Fruit fly (Drosophila melanogaster) whole organism, embryonic: ENCODE data around the gene CG6656.

ENCODE experiments used
- CG10267 ChIP-seq: fragments of 200-800 bp; sonication (Bioruptor generic); optimal IDR thresholded peaks from 2 replicates; lab custom pipeline; 2018; ENCODE audit warnings: missing biosample characterization, mild to moderate bottlenecking, missing genetic modification characterization, moderate library complexity
- CG11398 ChIP-seq: fragments of 200-800 bp; sonication (Bioruptor generic); optimal IDR thresholded peaks from 2 replicates; lab custom pipeline; 2016; ENCODE audit warnings: missing biosample characterization, missing genetic modification characterization
- CG11456 ChIP-seq: fragments of 200-800 bp; sonication (Bioruptor generic); IDR thresholded peaks from 3 replicates; pipeline ENCODE4 v1.3.6; 2022; ENCODE audit warnings: missing biosample characterization, missing genetic modification characterization
- CG11504 ChIP-seq: fragments of 200-800 bp; sonication (Bioruptor generic); optimal IDR thresholded peaks from 3 replicates; lab custom pipeline; 2019; ENCODE audit warnings: missing biosample characterization, mild to moderate bottlenecking, missing genetic modification characterization, moderate library complexity
- CG12104 ChIP-seq: fragments of 200-800 bp; sonication (Bioruptor generic); optimal IDR thresholded peaks from 3 replicates; lab custom pipeline; 2016; ENCODE audit warnings: missing biosample characterization, missing genetic modification characterization
- CG12391 ChIP-seq: fragments of 200-800 bp; sonication (Bioruptor generic); optimal IDR thresholded peaks from 3 replicates; lab custom pipeline; 2018; ENCODE audit warnings: missing biosample characterization, mild to moderate bottlenecking, missing genetic modification characterization, moderate library complexity
- CG13624 ChIP-seq: fragments of 200-800 bp; sonication (Bioruptor generic); optimal IDR thresholded peaks from 2 replicates; lab custom pipeline; 2016; ENCODE audit warnings: missing biosample characterization, missing genetic modification characterization
- CG15073 ChIP-seq: fragments of 200-800 bp; sonication (Bioruptor generic); optimal IDR thresholded peaks from 2 replicates; lab custom pipeline; 2016; ENCODE audit warnings: missing biosample characterization, missing genetic modification characterization
- CG15601 ChIP-seq: fragments of 200-800 bp; sonication (Bioruptor generic); optimal IDR thresholded peaks from 3 replicates; lab custom pipeline; 2019; ENCODE audit warnings: missing biosample characterization, mild to moderate bottlenecking, missing genetic modification characterization, moderate library complexity
- CG1602 ChIP-seq: fragments of 200-800 bp; sonication (Bioruptor generic); optimal IDR thresholded peaks from 3 replicates; lab custom pipeline; 2016; ENCODE audit warnings: missing biosample characterization, missing genetic modification characterization
- CG16813 ChIP-seq: fragments of 200-800 bp; sonication (Bioruptor generic); IDR thresholded peaks from 3 replicates; pipeline ENCODE4 v1.3.6; 2022; ENCODE audit warnings: missing biosample characterization, missing genetic modification characterization; ENCODE audit not compliant: partially characterized antibody
- CG16863 ChIP-seq: fragments of 200-800 bp; sonication (Bioruptor generic); optimal IDR thresholded peaks from 3 replicates; lab custom pipeline; 2016; ENCODE audit warnings: missing biosample characterization, missing genetic modification characterization
- CG18011 ChIP-seq: fragments of 200-800 bp; sonication (Bioruptor generic); optimal IDR thresholded peaks from 2 replicates; lab custom pipeline; 2017; ENCODE audit warnings: missing biosample characterization, missing genetic modification characterization, mild to moderate bottlenecking, moderate library complexity, missing genotype
- CG2199 ChIP-seq: fragments of 200-800 bp; sonication (Bioruptor generic); IDR thresholded peaks from 3 replicates; pipeline ENCODE4 v1.3.6; 2022; ENCODE audit warnings: missing biosample characterization, missing genetic modification characterization
- CG2712 ChIP-seq: fragments of 200-800 bp; optimal IDR thresholded peaks from 3 replicates; lab custom pipeline; 2019; ENCODE audit warnings: missing biosample characterization, mild to moderate bottlenecking, missing genetic modification characterization, moderate library complexity
- CG3847 ChIP-seq: fragments of 200-800 bp; sonication (Bioruptor generic); IDR thresholded peaks from 2 replicates; pipeline ENCODE4 v1.3.6; 2022; ENCODE audit warnings: missing biosample characterization, missing genetic modification characterization
- CG4328 ChIP-seq: fragments of 200-800 bp; sonication (Bioruptor generic); optimal IDR thresholded peaks from 3 replicates; lab custom pipeline; 2017; ENCODE audit warnings: missing biosample characterization, missing genetic modification reagents, missing genetic modification characterization
- CG6175 ChIP-seq: fragments of 200-800 bp; sonication (Bioruptor generic); IDR thresholded peaks from 3 replicates; pipeline ENCODE4 v1.3.6; 2022; ENCODE audit warnings: missing biosample characterization, missing genetic modification characterization
- CG7928 ChIP-seq: fragments of 200-800 bp; sonication (Bioruptor generic); optimal IDR thresholded peaks from 2 replicates; lab custom pipeline; 2017; ENCODE audit warnings: missing biosample characterization, mild to moderate bottlenecking, missing genetic modification characterization
- CG9817 ChIP-seq: fragments of 200-800 bp; sonication (Bioruptor generic); optimal IDR thresholded peaks from 2 replicates; lab custom pipeline; 2018; ENCODE audit warnings: missing biosample characterization, mild to moderate bottlenecking, missing genetic modification characterization, moderate library complexity
- CoRest ChIP-seq: fragments of 200-800 bp; sonication (Bioruptor generic); optimal IDR thresholded peaks from 3 replicates; lab custom pipeline; 2018; ENCODE audit warnings: missing biosample characterization, mild to moderate bottlenecking, missing genetic modification characterization, moderate library complexity
- CrebB ChIP-seq: fragments of 200-800 bp; sonication (Bioruptor generic); optimal IDR thresholded peaks from 3 replicates; lab custom pipeline; 2018; ENCODE audit warnings: missing biosample characterization, mild to moderate bottlenecking, missing genetic modification characterization
- Dad ChIP-seq: fragments of 200-800 bp; sonication (Bioruptor generic); optimal IDR thresholded peaks from 3 replicates; lab custom pipeline; 2016; ENCODE audit warnings: missing biosample characterization, missing genetic modification characterization
- Dbx ChIP-seq: fragments of 200-800 bp; sonication (Bioruptor generic); IDR thresholded peaks from 3 replicates; pipeline ENCODE4 v1.3.6; 2022; ENCODE audit warnings: missing biosample characterization, missing genetic modification characterization
- Dek ChIP-seq: fragments of 200-800 bp; sonication (Bioruptor generic); optimal IDR thresholded peaks from 3 replicates; lab custom pipeline; 2019; ENCODE audit warnings: missing biosample characterization, mild to moderate bottlenecking, missing genetic modification characterization, moderate library complexity
- Dfd ChIP-seq, 2 experiments: fragments of >200 bp; optimal IDR thresholded peaks; 2 replicates each; lab custom pipeline; 2017; ENCODE audit warnings: missing biosample characterization in 2 of 2, missing genetic modification characterization in 2 of 2
- E2f1 ChIP-seq: fragments of 200-800 bp; sonication (Bioruptor generic); IDR thresholded peaks from 2 replicates; pipeline ENCODE4 v1.3.6; 2022; ENCODE audit warnings: missing biosample characterization, missing genetic modification characterization
- Hr3 ChIP-seq: fragments of 200-800 bp; sonication (Bioruptor generic); optimal IDR thresholded peaks from 3 replicates; lab custom pipeline; 2016; ENCODE audit warnings: missing biosample characterization, missing genetic modification characterization
- Hr78 ChIP-seq, 2 experiments: fragments of 200-800 bp in 1 of 2; fragments of >200 bp in 1 of 2; sonication (Bioruptor generic) in 1 of 2; optimal IDR thresholded peaks; 2 replicates each; lab custom pipeline; 2017 to 2019; ENCODE audit warnings: missing biosample characterization in 2 of 2, missing genetic modification characterization in 2 of 2, mild to moderate bottlenecking in 1 of 2, moderate library complexity in 1 of 2
- Jarid2 ChIP-seq: fragments of 200-800 bp; sonication (Bioruptor generic); optimal IDR thresholded peaks from 3 replicates; lab custom pipeline; 2017; ENCODE audit warnings: mild to moderate bottlenecking, missing biosample characterization, missing genetic modification reagents, missing genetic modification characterization
- Meics ChIP-seq: fragments of 200-800 bp; sonication (Bioruptor generic); optimal IDR thresholded peaks from 2 replicates; lab custom pipeline; 2017; ENCODE audit warnings: missing biosample characterization, mild to moderate bottlenecking, missing genetic modification characterization
- Oli ChIP-seq: fragments of 200-800 bp; sonication (Bioruptor generic); optimal IDR thresholded peaks from 2 replicates; lab custom pipeline; 2018; ENCODE audit warnings: missing biosample characterization, mild to moderate bottlenecking, missing genetic modification characterization, moderate library complexity
- Opbp ChIP-seq: fragments of 200-800 bp; sonication (Bioruptor generic); IDR thresholded peaks from 3 replicates; pipeline ENCODE4 v1.3.6; 2022; ENCODE audit warnings: missing biosample characterization, missing genetic modification characterization; ENCODE audit not compliant: partially characterized antibody
- Sin3A ChIP-seq: fragments of >200 bp; optimal IDR thresholded peaks from 2 replicates; lab custom pipeline; 2018
- Trl ChIP-seq, 3 experiments: fragments of >200 bp in 2 of 3; fragments of 200-800 bp in 1 of 3; sonication (Bioruptor generic) in 1 of 3; optimal IDR thresholded peaks; 2 replicates in 1 of 3; 3 replicates in 2 of 3; lab custom pipeline; 2016 to 2017; ENCODE audit warnings: missing biosample characterization in 1 of 3, missing genetic modification characterization in 1 of 3
- Xbp1 ChIP-seq: fragments of 200-800 bp; sonication (Bioruptor generic); optimal IDR thresholded peaks from 3 replicates; lab custom pipeline; 2016; ENCODE audit warnings: missing biosample characterization, mild to moderate bottlenecking, missing genetic modification characterization
- amos ChIP-seq: fragments of 200-800 bp; sonication (Bioruptor generic); IDR thresholded peaks from 2 replicates; pipeline ENCODE4 v1.3.6; 2022; ENCODE audit warnings: missing biosample characterization, missing genetic modification characterization; ENCODE audit not compliant: partially characterized antibody
- caup ChIP-seq: fragments of 200-800 bp; sonication (Bioruptor generic); optimal IDR thresholded peaks from 3 replicates; lab custom pipeline; 2017; ENCODE audit warnings: missing biosample characterization, mild to moderate bottlenecking, missing genetic modification characterization, moderate library complexity; ENCODE audit not compliant: severe bottlenecking
- eyg ChIP-seq: fragments of 200-800 bp; sonication (Bioruptor generic); optimal IDR thresholded peaks from 3 replicates; lab custom pipeline; 2016; ENCODE audit warnings: missing biosample characterization, missing genetic modification characterization
- hth ChIP-seq: fragments of >200 bp; optimal IDR thresholded peaks from 2 replicates; lab custom pipeline; 2017; ENCODE audit warnings: inconsistent platforms
- lmd ChIP-seq: fragments of 200-800 bp; sonication (Bioruptor generic); IDR thresholded peaks from 2 replicates; pipeline ENCODE4 v1.3.6; 2022; ENCODE audit warnings: missing biosample characterization, missing genetic modification characterization
- oc ChIP-seq: fragments of 200-800 bp; sonication (Bioruptor generic); optimal IDR thresholded peaks from 2 replicates; lab custom pipeline; 2018; ENCODE audit warnings: missing biosample characterization, mild to moderate bottlenecking, missing genetic modification characterization, moderate library complexity
- org-1 ChIP-seq: fragments of 200-800 bp; sonication (Bioruptor generic); optimal IDR thresholded peaks from 2 replicates; lab custom pipeline; 2017; ENCODE audit warnings: missing biosample characterization, missing genetic modification characterization
- otp ChIP-seq: fragments of 200-800 bp; sonication (Bioruptor generic); IDR thresholded peaks from 3 replicates; pipeline ENCODE4, ENCODE4 v1.3.6; 2022; ENCODE audit warnings: missing biosample characterization, missing genetic modification characterization
- prd ChIP-seq, 3 experiments: fragments of >200 bp in 2 of 3; fragments of 200-800 bp in 1 of 3; sonication (Bioruptor generic) in 1 of 3; optimal IDR thresholded peaks in 2 of 3; IDR thresholded peaks in 1 of 3; 2 replicates in 2 of 3; 3 replicates in 1 of 3; pipeline versions ENCODE4 v1.3.6 to Lab custom; 2017 to 2022; ENCODE audit warnings: missing biosample characterization in 1 of 3, missing genetic modification characterization in 1 of 3
- ssp ChIP-seq: fragments of 200-800 bp; sonication (Bioruptor generic); IDR thresholded peaks from 2 replicates; pipeline ENCODE4 v1.3.6; 2022; ENCODE audit warnings: missing biosample characterization, missing genetic modification characterization
- trem ChIP-seq: fragments of 200-800 bp; optimal IDR thresholded peaks from 3 replicates; lab custom pipeline; 2019; ENCODE audit warnings: missing biosample characterization, mild to moderate bottlenecking, missing genetic modification characterization, moderate library complexity
- vfl ChIP-seq: fragments of 200-800 bp; sonication (Bioruptor generic); optimal IDR thresholded peaks from 2 replicates; lab custom pipeline; 2016; ENCODE audit warnings: missing biosample characterization, missing genetic modification characterization
- zen2 ChIP-seq: fragments of 200-800 bp; sonication (Bioruptor generic); IDR thresholded peaks from 3 replicates; pipeline ENCODE4 v1.3.6; 2022; ENCODE audit warnings: missing biosample characterization, missing genetic modification characterization; ENCODE audit not compliant: partially characterized antibody

The CG6656 gene

DNA sequence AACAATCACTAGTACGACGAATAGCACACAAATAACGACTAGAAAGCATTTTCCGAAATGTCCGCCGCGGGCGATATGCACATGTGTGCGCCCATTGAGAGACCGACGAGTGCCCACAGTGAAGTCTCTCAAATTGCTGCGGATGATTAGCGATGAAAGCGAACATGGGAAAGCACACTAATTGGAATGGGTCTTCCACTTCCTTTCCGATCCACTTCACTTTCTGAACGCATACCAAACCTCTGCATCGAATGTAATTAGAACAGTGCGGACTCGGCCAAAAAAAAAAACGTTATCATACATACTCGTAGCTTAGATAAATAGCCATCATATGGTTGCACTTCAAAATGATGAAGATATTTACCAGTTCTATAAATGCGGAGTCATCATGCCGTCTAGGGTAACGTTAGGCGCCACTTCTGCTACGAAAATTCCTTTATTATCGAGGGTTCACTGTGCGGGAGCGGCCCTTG is 25.1 kb upstream of the CG6656 start (continued):
- TF ChIP-seq CG2199 (GFP tag; lab: Robert Waterston, UW) (peak; percentile 91; the same call in 2 of the 3 replicates), CG11398 (peak; percentile 40), Sin3A (lab: Kevin White, UChicago) (no peak), CG15073 (GFP tag; lab: Kevin White, UChicago) (no peak), Dek (tag; lab: Kevin White, UChicago) (no peak), CG12391 (tag; lab: Kevin White, UChicago) (peak; percentile 61), otp (GFP tag; lab: Robert Waterston, UW) (no peak), prd (optimal IDR thresholded peaks at IDR 0.05; lab: Kevin White, UChicago) (no peak), prd (GFP tag; IDR thresholded peaks at IDR 0.05; lab: Robert Waterston, UW) (peak; percentile 55; the same call in 1 of the 3 replicates), Hr3 (GFP tag; lab: Kevin White, UChicago) (peak; percentile 11), Opbp (no peak), amos (GFP tag; lab: Robert Waterston, UW) (peak; percentile 15; the same call in 1 of the 2 replicates), CG16813 (GFP tag; lab: Robert Waterston, UW) (no peak), Dfd (GFP tag; optimal IDR thresholded peaks at IDR 0.05; lab: Kevin White, UChicago) (no peak), CG11456 (GFP tag; lab: Robert Waterston, UW) (no peak), Xbp1 (GFP tag; lab: Kevin White, UChicago) (peak; percentile 59), Trl (optimal IDR thresholded peaks at IDR 0.05; lab: Kevin White, UChicago) (no peak), Trl (GFP tag; optimal IDR thresholded peaks at IDR 0.05; lab: Kevin White, UChicago) (peak; percentile 3), CG15601 (peak; percentile 50), CG6175 (GFP tag; lab: Robert Waterston, UW) (peak; percentile 49; the same call in 1 of the 3 replicates), CG7928 (GFP tag; lab: Kevin White, UChicago) (no peak), CG12104 (GFP tag; lab: Kevin White, UChicago) (no peak), Oli (peak; percentile 51), trem (tag; lab: Kevin White, UChicago) (no peak), zen2 (GFP tag; lab: Robert Waterston, UW) (no peak), oc (peak; percentile 24), hth (lab: Kevin White, UChicago) (no peak), CG4328 (no peak), ssp (GFP tag; lab: Robert Waterston, UW) (no peak), org-1 (peak; percentile 28), CG1602 (GFP tag; lab: Kevin White, UChicago) (peak; percentile 0), Hr78 (GFP tag; optimal IDR thresholded peaks at IDR 0.05; lab: Kevin White, UChicago) (peak in 1 of 2 experiments; percentile 26), Dad (GFP tag; lab: Kevin White, UChicago) (peak; percentile 22), CG2712 (tag; lab: Kevin White, UChicago) (peak; percentile 52), CG9817 (tag; lab: Kevin White, UChicago) (no peak), Jarid2 (GFP tag; lab: Kevin White, UChicago) (no peak), CG10267 (tag; lab: Kevin White, UChicago) (peak; percentile 0), CG11504 (tag; lab: Kevin White, UChicago) (peak; percentile 37), Dbx (no peak), eyg (GFP tag; lab: Kevin White, UChicago) (no peak), CoRest (peak; percentile 55), vfl (no peak), CG16863 (GFP tag; lab: Kevin White, UChicago) (peak; percentile 60), CG18011 (GFP tag; lab: Kevin White, UChicago) (no peak), E2f1 (GFP tag; lab: Robert Waterston, UW) (no peak), Meics (GFP tag; lab: Kevin White, UChicago) (no peak), CG3847 (peak; percentile 32; the same call in 1 of the 2 replicates), lmd (GFP tag; lab: Robert Waterston, UW) (peak; percentile 67), CG13624 (GFP tag; lab: Kevin White, UChicago) (peak; percentile 15), CrebB (tag; lab: Kevin White, UChicago) (no peak), caup (GFP tag; lab: Kevin White, UChicago) (no peak)
